Worm (Caenorhabditis elegans) whole organism, midembryonic: ENCODE measurements around the gene hlh-30.

Experiments used
- T22C8.4 ChIP-seq: fragments of 200-800 bp; sonication (Bioruptor generic); IDR thresholded peaks from 2 replicates; pipeline ENCODE4 v1.3.6; 2022; ENCODE audit warnings: missing genetic modification characterization, missing compliant biosample characterization
- cog-1 ChIP-seq: sonication (generic microtip); optimal IDR thresholded peaks from 2 replicates; lab custom pipeline; 2016; ENCODE audit warnings: missing genetic modification characterization, missing compliant biosample characterization
- flt-1 ChIP-seq: fragments of 200-800 bp; sonication (Bioruptor generic); IDR thresholded peaks from 2 replicates; pipeline ENCODE4 v1.3.6; 2022; ENCODE audit warnings: missing genetic modification characterization, missing compliant biosample characterization
- klf-2 ChIP-seq: fragments of 200-800 bp; sonication (Bioruptor generic); conservative IDR thresholded peaks from 2 replicates; pipeline ENCODE4 v1.3.6; 2022; ENCODE audit warnings: missing genetic modification reagents, missing genetic modification characterization, missing compliant biosample characterization
- med-1 ChIP-seq: sonication (generic microtip); optimal IDR thresholded peaks from 2 replicates; lab custom pipeline; 2017; ENCODE audit warnings: missing genetic modification characterization, mild to moderate bottlenecking, missing compliant biosample characterization, antibody characterized with exemption, missing genetic modification reagents; ENCODE audit not compliant: insufficient read depth
- ref-1 ChIP-seq: fragments of 200-800 bp; sonication (Bioruptor generic); conservative IDR thresholded peaks from 2 replicates; pipeline ENCODE4 v1.3.6; 2022; ENCODE audit warnings: missing genetic modification reagents, missing genetic modification characterization, missing compliant biosample characterization
- tab-1 ChIP-seq: fragments of 200-800 bp; sonication (Bioruptor generic); IDR thresholded peaks from 2 replicates; pipeline ENCODE4 v1.3.6; 2022; ENCODE audit warnings: missing genetic modification characterization, missing compliant biosample characterization
- ztf-23 ChIP-seq: fragments of 200-800 bp; sonication (Bioruptor generic); IDR thresholded peaks from 2 replicates; pipeline ENCODE4 v1.3.6; 2022; ENCODE audit warnings: missing genetic modification reagents, missing genetic modification characterization, missing compliant biosample characterization
- ztf-29 ChIP-seq: fragments of 200-800 bp; sonication (Bioruptor generic); IDR thresholded peaks from 2 replicates; pipeline ENCODE4 v1.3.6; 2022; ENCODE audit warnings: missing genetic modification reagents, missing genetic modification characterization, missing compliant biosample characterization

- TF ChIP-seq flt-1 (GFP tag; lab: Robert Waterston, UW), result no peak
- no peak for TF ChIP-seq ztf-29 (GFP tag; lab: Robert Waterston, UW)
- TF ChIP-seq med-1 (GFP tag; lab: Kevin White, UChicago), result no peak
- TF ChIP-seq cog-1 (tag; lab: Kevin White, UChicago), result no peak
- no peak for TF ChIP-seq T22C8.4
- no peak for TF ChIP-seq ztf-23
- no peak for TF ChIP-seq klf-2 (GFP tag; lab: Robert Waterston, UW)
- no peak for TF ChIP-seq ref-1
- TF ChIP-seq tab-1 (GFP tag; lab: Robert Waterston, UW), result no peak
Measured at ce11 chrIV:4013621-4014020, 21.1 kb downstream of the hlh-30 start.
